Worm (Caenorhabditis elegans) whole organism, mixed stage, embryonic: Measurements from ENCODE around the gene spin-2.

ENCODE experiments used
- M03D4.4 ChIP-seq: sonication (generic microtip); optimal IDR thresholded peaks from 2 replicates; lab custom pipeline; 2017; ENCODE audit warnings: mild to moderate bottlenecking, missing genetic modification characterization, missing compliant biosample characterization
- blmp-1 ChIP-seq: fragments of 150-350 bp; optimal IDR thresholded peaks from 2 replicates; lab custom pipeline; 2014; ENCODE audit warnings: missing biosample characterization, missing genetic modification characterization
- ceh-39 ChIP-seq: fragments of 150-350 bp; optimal IDR thresholded peaks from 2 replicates; lab custom pipeline; 2014; ENCODE audit warnings: missing biosample characterization, missing genetic modification characterization
- ceh-43 ChIP-seq: fragments of 200-800 bp; sonication (Bioruptor generic); optimal IDR thresholded peaks from 2 replicates; lab custom pipeline; 2018; ENCODE audit warnings: mild to moderate bottlenecking, missing genetic modification characterization, moderate library complexity, missing compliant biosample characterization
- ceh-83 ChIP-seq: fragments of 200-800 bp; sonication (Bioruptor generic); optimal IDR thresholded peaks from 2 replicates; lab custom pipeline; 2018; ENCODE audit warnings: mild to moderate bottlenecking, missing genetic modification characterization, missing compliant biosample characterization
- elt-3 ChIP-seq: fragments of 150-350 bp; optimal IDR thresholded peaks from 2 replicates; lab custom pipeline; 2014; ENCODE audit warnings: missing biosample characterization, missing genetic modification characterization
- flh-1 ChIP-seq: fragments of 200-800 bp; sonication (Bioruptor generic); optimal IDR thresholded peaks from 2 replicates; lab custom pipeline; 2018; ENCODE audit warnings: mild to moderate bottlenecking, missing genetic modification characterization, moderate library complexity, missing compliant biosample characterization
- mep-1 ChIP-seq: fragments of 150-350 bp; optimal IDR thresholded peaks from 2 replicates; lab custom pipeline; 2017; ENCODE audit warnings: missing biosample characterization, missing genetic modification reagents, missing genetic modification characterization, inconsistent platforms
- nhr-76 ChIP-seq: sonication (generic microtip); optimal IDR thresholded peaks from 2 replicates; lab custom pipeline; 2017; ENCODE audit warnings: missing biosample characterization, missing genetic modification characterization
- pha-4 ChIP-seq: fragments of 150-350 bp; optimal IDR thresholded peaks from 2 replicates; lab custom pipeline; 2018; ENCODE audit warnings: missing biosample characterization, missing genetic modification reagents, missing genetic modification characterization
- snpc-4 ChIP-seq: fragments of 150-350 bp; optimal IDR thresholded peaks from 2 replicates; lab custom pipeline; 2014; ENCODE audit warnings: missing biosample characterization, missing genetic modification characterization
- unc-39 ChIP-seq: fragments of 150-350 bp; optimal IDR thresholded peaks from 2 replicates; lab custom pipeline; 2014; ENCODE audit warnings: missing biosample characterization, missing genetic modification characterization
- ztf-11 ChIP-seq: fragments of 150-350 bp; optimal IDR thresholded peaks from 2 replicates; lab custom pipeline; 2014; ENCODE audit warnings: missing biosample characterization, missing genetic modification characterization

ce11 chrIV:13085675-13086074, 1.1 kb upstream of the spin-2 start:
- TF ChIP-seq ceh-83 (GFP tag; lab: Kevin White, UChicago): no peak
- TF ChIP-seq elt-3: no peak
- TF ChIP-seq ceh-39 (tag; lab: Kevin White, UChicago): no peak
- no peak for TF ChIP-seq flh-1 (GFP tag; lab: Kevin White, UChicago)
- no peak for TF ChIP-seq mep-1
- TF ChIP-seq nhr-76 (tag; lab: Kevin White, UChicago): no peak
- no peak for TF ChIP-seq M03D4.4 (tag; lab: Kevin White, UChicago)
- TF ChIP-seq unc-39 (tag; lab: Kevin White, UChicago): no peak
- TF ChIP-seq pha-4 (tag; lab: Kevin White, UChicago): no peak
- no peak for TF ChIP-seq ztf-11 (tag; lab: Kevin White, UChicago)
- no peak for TF ChIP-seq ceh-43
- TF ChIP-seq snpc-4 (tag; lab: Kevin White, UChicago): no peak
- no peak for TF ChIP-seq blmp-1 (tag; lab: Kevin White, UChicago)
